Fruit fly (Drosophila melanogaster): Measurements from ENCODE around the gene CG6118.

CG6118 gene

DNA sequence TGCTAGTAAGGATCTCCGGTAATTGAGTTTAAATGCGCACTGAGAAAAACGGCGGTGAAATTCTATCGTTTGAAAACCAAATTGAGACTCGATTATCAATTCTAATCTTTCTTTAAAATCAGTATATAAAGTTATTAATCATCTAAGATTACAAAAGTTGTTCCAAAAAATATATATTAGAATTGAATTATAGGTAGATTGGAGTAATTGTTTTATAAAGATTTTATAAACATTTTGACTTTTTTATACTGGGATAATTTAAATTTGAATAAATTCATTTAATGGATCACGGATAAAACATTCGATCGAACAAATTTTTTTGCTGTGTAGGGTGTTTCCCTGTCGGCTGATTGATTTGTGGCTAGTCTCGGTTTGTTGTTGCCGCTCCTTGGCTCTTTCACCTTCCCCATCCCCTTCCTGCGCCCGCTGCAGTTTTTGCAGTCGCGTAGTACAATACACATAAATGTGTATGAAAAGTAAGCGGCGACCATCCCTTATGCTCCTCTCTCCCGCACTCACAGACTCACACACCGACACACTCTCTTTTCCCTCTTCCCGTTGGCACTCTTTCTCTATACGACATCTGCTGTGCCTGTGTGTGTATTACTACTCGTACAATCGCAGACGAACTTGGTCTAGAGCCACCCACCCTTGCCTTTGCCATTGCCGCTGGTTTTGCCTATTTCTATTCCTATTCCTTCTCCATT lies 15.6 kb downstream of the CG6118 start (continued):
- TF ChIP-seq CG11247 (GFP tag; IDR thresholded peaks at IDR 0.05) (no peak), CG7786 (GFP tag; optimal IDR thresholded peaks at IDR 0.05) (no peak), dan (GFP tag; IDR thresholded peaks at IDR 0.05) (no peak), Mrtf (GFP tag; IDR thresholded peaks at IDR 0.05) (no peak), Ptx1 (GFP tag; IDR thresholded peaks at IDR 0.05) (peak; percentile 51; the same call in 1 of the 2 replicates), CG5245 (GFP tag; optimal IDR thresholded peaks at IDR 0.05) (no peak), CG30020 (tag; optimal IDR thresholded peaks at IDR 0.05) (peak; percentile 43), CG10565 (GFP tag; optimal IDR thresholded peaks at IDR 0.05) (no peak), pum (GFP tag; optimal IDR thresholded peaks at IDR 0.05) (no peak), nmo (GFP tag; optimal IDR thresholded peaks at IDR 0.05) (peak; percentile 76), Six4 (GFP tag; optimal IDR thresholded peaks at IDR 0.05) (peak; percentile 66), mld (GFP tag; IDR thresholded peaks at IDR 0.05; ENCODE audit: partially characterized antibody) (no peak), maf-S (GFP tag; optimal IDR thresholded peaks at IDR 0.05) (no peak), Bgb (GFP tag; IDR thresholded peaks at IDR 0.05; ENCODE audit: partially characterized antibody) (no peak), CG6791 (GFP tag; IDR thresholded peaks at IDR 0.05; ENCODE audit: partially characterized antibody) (no peak), sima (GFP tag; optimal IDR thresholded peaks at IDR 0.05) (no peak), H2.0 (GFP tag; IDR thresholded peaks at IDR 0.05) (0 out of 2 replicates have a peak, but pooled peaks have one; percentile 3), CG7372 (GFP tag; IDR thresholded peaks at IDR 0.05) (no peak), Sry-β (GFP tag; optimal IDR thresholded peaks at IDR 0.05) (no peak), CG14441 (GFP tag; IDR thresholded peaks at IDR 0.05) (no peak), Abd-B (GFP tag; optimal IDR thresholded peaks at IDR 0.05) (peak; percentile 19), esg (GFP tag; conservative IDR thresholded peaks at IDR 0.05) (peak; percentile 31; the same call in 1 of the 2 replicates), CG4617 (GFP tag; optimal IDR thresholded peaks at IDR 0.05; ENCODE audit: borderline replicate concordance) (peak; percentile 22), inv (GFP tag; IDR thresholded peaks at IDR 0.05; ENCODE audit: partially characterized antibody) (no peak), Ssrp (tag; optimal IDR thresholded peaks at IDR 0.05) (peak; percentile 88), amos (GFP tag; IDR thresholded peaks at IDR 0.05; ENCODE audit: partially characterized antibody) (no peak), CG9932 (GFP tag; IDR thresholded peaks at IDR 0.05) (peak; percentile 31; the same call in 1 of the 2 replicates), CG1233 (GFP tag; optimal IDR thresholded peaks at IDR 0.05) (peak; percentile 66), Fer3 (tag; optimal IDR thresholded peaks at IDR 0.05) (peak; percentile 17), CG32767 (GFP tag; IDR thresholded peaks at IDR 0.05) (0 out of 2 replicates have a peak, but pooled peaks have one; percentile 22), CG16863 (GFP tag; optimal IDR thresholded peaks at IDR 0.05) (no peak), repo (GFP tag; optimal IDR thresholded peaks at IDR 0.05) (no peak), Hey (tag; optimal IDR thresholded peaks at IDR 0.05) (no peak), nom (GFP tag; optimal IDR thresholded peaks at IDR 0.05) (no peak), Ada2b (GFP tag; IDR thresholded peaks at IDR 0.05) (no peak), corto (GFP tag; optimal IDR thresholded peaks at IDR 0.05) (no peak), chn (GFP tag; optimal IDR thresholded peaks at IDR 0.05) (no peak), ac (GFP tag; optimal IDR thresholded peaks at IDR 0.05) (peak; percentile 59), CG13624 (GFP tag; optimal IDR thresholded peaks at IDR 0.05) (no peak), TFAM (GFP tag; optimal IDR thresholded peaks at IDR 0.05) (no peak), Atf3 (GFP tag; optimal IDR thresholded peaks at IDR 0.05) (no peak), ash1 (GFP tag; optimal IDR thresholded peaks at IDR 0.05) (no peak), emc (GFP tag; optimal IDR thresholded peaks at IDR 0.05) (no peak), Gsc (GFP tag; IDR thresholded peaks at IDR 0.05) (no peak), bbx (GFP tag; IDR thresholded peaks at IDR 0.05; ENCODE audit: partially characterized antibody) (no peak), CG15011 (GFP tag; optimal IDR thresholded peaks at IDR 0.05) (peak; percentile 58), CG8944 (GFP tag; optimal IDR thresholded peaks at IDR 0.05) (no peak), klu (GFP tag; IDR thresholded peaks at IDR 0.05) (peak; percentile 7; the same call in 1 of the 2 replicates), Awh (GFP tag; IDR thresholded peaks at IDR 0.05) (no peak), CG11398 (GFP tag; optimal IDR thresholded peaks at IDR 0.05) (no peak)

Measured in whole organism, embryonic.